Fruit fly (Drosophila melanogaster): Measurements from ENCODE around the gene jp.

DNA sequence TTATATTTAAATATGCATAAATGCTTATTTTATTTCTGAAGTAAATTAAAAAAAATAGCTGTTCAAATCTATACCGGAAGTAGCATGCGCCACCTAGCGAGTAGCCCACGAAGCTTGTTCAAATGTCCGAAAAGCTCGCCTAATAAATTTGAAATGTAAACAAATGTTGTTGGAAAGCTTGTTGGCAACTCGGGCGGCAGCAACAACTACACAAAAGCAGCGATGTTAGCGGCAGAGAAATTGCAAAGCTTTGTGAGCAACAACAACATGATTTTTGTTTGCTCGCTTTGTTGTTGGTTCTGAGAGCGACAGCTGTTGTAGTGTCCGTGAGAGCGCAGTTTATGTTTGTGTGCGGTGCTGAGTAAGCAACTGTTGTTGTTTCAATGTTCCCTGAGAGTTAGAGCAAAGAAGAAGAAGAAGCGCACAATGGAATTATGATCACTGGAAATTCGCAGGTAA, 877 bp upstream of the jp start:
- TF ChIP-seq CG7045 (GFP tag; optimal IDR thresholded peaks at IDR 0.05) (peak; percentile 98), kay (GFP tag; ENCODE audit: borderline replicate concordance) (peak; percentile 97), CG14711 (tag; optimal IDR thresholded peaks at IDR 0.05) (peak; percentile 87), Mnt (GFP tag; optimal IDR thresholded peaks at IDR 0.05) (peak; percentile 96), CG12768 (GFP tag; optimal IDR thresholded peaks at IDR 0.05) (peak; percentile 97), tj (GFP tag; optimal IDR thresholded peaks at IDR 0.05) (peak; percentile 79), Hr96 (GFP tag; optimal IDR thresholded peaks at IDR 0.05) (peak; percentile 92), cic (GFP tag; optimal IDR thresholded peaks at IDR 0.05) (peak; percentile 89)
